Worm (Caenorhabditis elegans) whole organism, L3 larva: ENCODE measurements around the gene rocf-1.

ENCODE experiments used
- elt-2 ChIP-seq: sonication (generic microtip); optimal IDR thresholded peaks from 2 replicates; lab custom pipeline; 2016; ENCODE audit warnings: missing genetic modification reagents, mild to moderate bottlenecking, missing genetic modification characterization, missing compliant biosample characterization
- jun-1 ChIP-seq: fragments of 150-350 bp; optimal IDR thresholded peaks from 2 replicates; lab custom pipeline; 2014; ENCODE audit warnings: missing biosample characterization, missing genetic modification reagents, missing genetic modification characterization
- nhr-11 ChIP-seq: fragments of 150-350 bp; optimal IDR thresholded peaks from 2 replicates; lab custom pipeline; 2014; ENCODE audit warnings: missing biosample characterization, missing genetic modification characterization
- nhr-23 ChIP-seq: fragments of 150-350 bp; optimal IDR thresholded peaks from 2 replicates; lab custom pipeline; 2014; ENCODE audit warnings: missing biosample characterization, missing genetic modification reagents, missing genetic modification characterization
- nhr-28 ChIP-seq: fragments of 150-350 bp; optimal IDR thresholded peaks from 2 replicates; lab custom pipeline; 2014; ENCODE audit warnings: missing biosample characterization, missing genetic modification characterization
- nhr-43 ChIP-seq: sonication (generic microtip); optimal IDR thresholded peaks from 2 replicates; lab custom pipeline; 2016; ENCODE audit warnings: mild to moderate bottlenecking, missing genetic modification characterization, missing compliant biosample characterization; ENCODE audit not compliant: poor library complexity, severe bottlenecking
- nhr-76 ChIP-seq: fragments of 150-350 bp; sonication (generic microtip); optimal IDR thresholded peaks from 5 replicates; lab custom pipeline; 2014; ENCODE audit warnings: missing biosample characterization, missing genetic modification characterization
- nhr-77 ChIP-seq: fragments of 150-350 bp; optimal IDR thresholded peaks from 2 replicates; lab custom pipeline; 2014; ENCODE audit warnings: missing biosample characterization, missing genetic modification characterization
- pqm-1 ChIP-seq: fragments of 150-350 bp; optimal IDR thresholded peaks from 2 replicates; lab custom pipeline; 2017; ENCODE audit warnings: missing biosample characterization, missing genetic modification characterization, inconsistent platforms
- snpc-4 ChIP-seq: fragments of 150-350 bp; optimal IDR thresholded peaks from 2 replicates; lab custom pipeline; 2014; ENCODE audit warnings: missing biosample characterization, missing genetic modification characterization

DNA sequence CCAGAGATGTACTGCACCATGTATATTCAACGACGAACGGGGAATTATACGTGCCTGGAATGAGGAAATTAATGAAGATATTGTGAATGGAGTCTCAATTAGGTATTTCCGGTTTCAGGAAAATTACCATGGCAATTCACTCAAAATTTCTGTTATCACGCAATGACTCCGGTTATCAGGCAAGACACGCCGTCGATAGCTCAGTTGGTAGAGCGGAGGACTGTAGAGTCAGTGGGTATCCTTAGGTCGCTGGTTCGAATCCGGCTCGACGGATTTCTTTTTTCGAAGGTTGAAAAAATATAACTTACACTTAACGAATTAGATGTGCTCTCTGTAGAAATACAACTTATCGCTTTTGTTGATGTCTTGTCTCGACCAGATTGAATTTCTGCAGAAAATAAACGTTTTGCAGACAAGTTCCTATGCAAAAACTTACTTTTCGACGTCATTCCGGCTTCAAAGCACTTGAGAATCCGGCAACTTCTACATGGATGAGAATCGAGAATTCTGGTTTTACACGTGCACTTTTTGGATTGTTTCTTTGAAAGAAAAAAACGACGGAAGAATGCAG is 16.3 kb upstream of the rocf-1 start:
- TF ChIP-seq nhr-11 (tag; lab: Kevin White, UChicago) (no peak), nhr-43 (tag; lab: Kevin White, UChicago) (no peak), snpc-4 (tag; lab: Kevin White, UChicago) (no peak), nhr-28 (tag; lab: Kevin White, UChicago) (no peak), nhr-77 (tag; lab: Kevin White, UChicago) (no peak), nhr-76 (no peak), nhr-23 (tag; lab: Kevin White, UChicago) (no peak), pqm-1 (tag; lab: Kevin White, UChicago) (peak; percentile 1), jun-1 (tag; lab: Kevin White, UChicago) (no peak), elt-2 (tag; lab: Kevin White, UChicago) (peak; percentile 33)
